Worm (Caenorhabditis elegans) whole organism, midembryonic: ENCODE measurements around the gene srbc-56.
"Not testable (repeated sequence)": the region's sequence is repeated elsewhere in the genome, so short reads cannot be mapped to it uniquely, and the experiment has no call there.

Experiments used
- T22C8.4 ChIP-seq: fragments of 200-800 bp; sonication (Bioruptor generic); IDR thresholded peaks from 2 replicates; pipeline ENCODE4 v1.3.6; 2022; ENCODE audit warnings: missing genetic modification characterization, missing compliant biosample characterization
- cog-1 ChIP-seq: sonication (generic microtip); optimal IDR thresholded peaks from 2 replicates; lab custom pipeline; 2016; ENCODE audit warnings: missing genetic modification characterization, missing compliant biosample characterization
- flt-1 ChIP-seq: fragments of 200-800 bp; sonication (Bioruptor generic); IDR thresholded peaks from 2 replicates; pipeline ENCODE4 v1.3.6; 2022; ENCODE audit warnings: missing genetic modification characterization, missing compliant biosample characterization
- klf-2 ChIP-seq: fragments of 200-800 bp; sonication (Bioruptor generic); conservative IDR thresholded peaks from 2 replicates; pipeline ENCODE4 v1.3.6; 2022; ENCODE audit warnings: missing genetic modification reagents, missing genetic modification characterization, missing compliant biosample characterization
- med-1 ChIP-seq: sonication (generic microtip); optimal IDR thresholded peaks from 2 replicates; lab custom pipeline; 2017; ENCODE audit warnings: missing genetic modification characterization, mild to moderate bottlenecking, missing compliant biosample characterization, antibody characterized with exemption, missing genetic modification reagents; ENCODE audit not compliant: insufficient read depth
- ref-1 ChIP-seq: fragments of 200-800 bp; sonication (Bioruptor generic); conservative IDR thresholded peaks from 2 replicates; pipeline ENCODE4 v1.3.6; 2022; ENCODE audit warnings: missing genetic modification reagents, missing genetic modification characterization, missing compliant biosample characterization
- tab-1 ChIP-seq: fragments of 200-800 bp; sonication (Bioruptor generic); IDR thresholded peaks from 2 replicates; pipeline ENCODE4 v1.3.6; 2022; ENCODE audit warnings: missing genetic modification characterization, missing compliant biosample characterization
- ztf-23 ChIP-seq: fragments of 200-800 bp; sonication (Bioruptor generic); IDR thresholded peaks from 2 replicates; pipeline ENCODE4 v1.3.6; 2022; ENCODE audit warnings: missing genetic modification reagents, missing genetic modification characterization, missing compliant biosample characterization
- ztf-29 ChIP-seq: fragments of 200-800 bp; sonication (Bioruptor generic); IDR thresholded peaks from 2 replicates; pipeline ENCODE4 v1.3.6; 2022; ENCODE audit warnings: missing genetic modification reagents, missing genetic modification characterization, missing compliant biosample characterization

srbc-56 gene

ce11 chrV:15867373-15867772, 35.9 kb upstream of the srbc-56 start, which contains the start of gene fbxa-197:
fbxa-197 (plus strand) TSS chrV:15867673.
- TF ChIP-seq T22C8.4 (no peak), klf-2 (GFP tag; lab: Robert Waterston, UW) (no peak), med-1 (GFP tag; lab: Kevin White, UChicago) (no peak), ztf-29 (no peak), tab-1 (GFP tag; lab: Robert Waterston, UW) (no peak), cog-1 (tag; lab: Kevin White, UChicago) (no peak), flt-1 (GFP tag; lab: Robert Waterston, UW) (no peak), ref-1 (GFP tag; lab: Robert Waterston, UW) (no peak), ztf-23 (GFP tag; lab: Robert Waterston, UW) (no peak)

DNA sequence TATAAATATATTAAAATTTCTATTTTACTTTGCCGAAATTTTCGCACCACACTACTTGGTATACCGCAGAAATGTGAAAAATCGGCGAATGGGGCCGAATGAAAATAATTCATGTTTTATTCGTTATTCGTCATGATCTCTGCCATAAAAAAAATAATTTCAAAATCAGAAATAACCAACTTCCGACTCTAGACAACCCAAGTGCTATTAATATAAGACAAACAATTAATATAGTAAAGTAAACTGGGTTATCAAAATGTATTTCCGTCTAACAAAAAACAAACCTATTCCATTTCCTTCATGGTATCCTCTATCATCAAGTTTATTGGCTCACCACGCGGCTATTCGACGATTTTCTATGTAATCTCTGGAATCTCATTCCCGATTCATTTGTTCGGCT, 34.4 kb upstream of the srbc-56 start, which contains the start of gene srh-293:
Gene srh-293, plus strand, starts transcription at position 301 of the 400 bp plus-strand sequence.
- TF ChIP-seq T22C8.4: no peak

DNA sequence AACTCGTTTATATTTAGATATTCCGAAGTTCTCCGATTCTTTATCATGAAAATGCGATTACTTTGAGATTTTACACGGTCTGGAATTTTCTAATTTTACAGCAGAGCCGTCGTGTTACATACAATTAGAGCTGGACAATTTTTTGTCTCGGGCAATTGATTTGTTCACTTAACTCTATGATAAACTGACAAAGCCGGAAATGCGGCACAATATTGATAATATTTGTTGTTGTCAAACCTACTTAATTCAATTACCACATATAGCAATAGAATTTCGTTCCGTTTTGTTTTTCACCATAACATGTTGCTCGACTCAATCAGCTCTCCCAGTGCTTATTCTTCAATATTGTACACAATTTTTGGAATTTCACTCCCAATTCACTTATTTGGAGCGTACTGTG, 31.6 kb upstream of the srbc-56 start, which contains the start of gene srh-299:
Gene srh-299, plus strand, starts transcription at position 301 of the 400 bp plus-strand sequence.
- TF ChIP-seq ztf-23 (GFP tag; lab: Robert Waterston, UW) (no peak), flt-1 (GFP tag; lab: Robert Waterston, UW) (no peak), tab-1 (GFP tag; lab: Robert Waterston, UW) (no peak), ztf-29 (no peak), klf-2 (GFP tag; lab: Robert Waterston, UW) (no peak), T22C8.4 (no peak), cog-1 (tag; lab: Kevin White, UChicago) (no peak), med-1 (GFP tag; lab: Kevin White, UChicago) (no peak), ref-1 (GFP tag; lab: Robert Waterston, UW) (no peak)

DNA sequence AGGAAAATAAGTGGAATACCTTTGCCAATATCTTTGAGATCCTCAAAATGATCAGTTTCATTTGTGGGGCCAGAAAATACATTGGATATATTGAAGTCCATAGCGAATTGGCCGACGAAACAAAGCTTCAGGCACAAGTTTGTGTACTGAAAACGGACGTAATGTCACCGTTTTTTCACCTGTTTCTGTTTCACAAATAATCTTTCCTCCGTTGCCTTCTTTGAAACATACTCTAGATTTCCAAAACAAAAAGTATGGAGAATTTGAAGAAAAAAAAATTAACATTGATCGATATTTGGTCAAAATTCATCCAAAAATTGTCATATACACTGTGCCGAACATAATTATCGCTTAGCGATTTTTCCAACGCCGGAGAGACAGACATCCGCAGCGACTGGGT, 31.1 kb upstream of the srbc-56 start, which contains the start of gene srz-12:
Gene srz-12, minus strand, starts transcription at position 101 of the 400 bp plus-strand sequence.
- TF ChIP-seq ztf-23 (GFP tag; lab: Robert Waterston, UW) (no peak), T22C8.4 (no peak), ztf-29 (no peak), cog-1 (tag; lab: Kevin White, UChicago) (no peak), med-1 (GFP tag; lab: Kevin White, UChicago) (no peak), klf-2 (GFP tag; lab: Robert Waterston, UW) (no peak), tab-1 (GFP tag; lab: Robert Waterston, UW) (no peak), flt-1 (GFP tag; lab: Robert Waterston, UW) (no peak), ref-1 (GFP tag; lab: Robert Waterston, UW) (no peak)

- TF ChIP-seq tab-1 (GFP tag; lab: Robert Waterston, UW) (no peak), flt-1 (GFP tag; lab: Robert Waterston, UW) (no peak), ref-1 (GFP tag; lab: Robert Waterston, UW) (no peak), T22C8.4 (no peak), med-1 (GFP tag; lab: Kevin White, UChicago) (no peak), klf-2 (GFP tag; lab: Robert Waterston, UW) (no peak), cog-1 (tag; lab: Kevin White, UChicago) (no peak), ztf-23 (GFP tag; lab: Robert Waterston, UW) (no peak), ztf-29 (no peak)
These were observed 26.8 kb upstream of the srbc-56 start, which contains the start of gene srh-148 for ce11 chrV:15858292-15858691. srh-148 (minus strand) TSS chrV:15858392.

ce11 chrV:15850276-15850811, 18.9 kb upstream of the srbc-56 start, which contains the start of gene srh-147:
srh-147 (minus strand) TSS chrV:15850326.
- TF ChIP-seq ztf-29; tab-1 (GFP tag; lab: Robert Waterston, UW); klf-2 (GFP tag; lab: Robert Waterston, UW): not testable (repeated sequence)

DNA sequence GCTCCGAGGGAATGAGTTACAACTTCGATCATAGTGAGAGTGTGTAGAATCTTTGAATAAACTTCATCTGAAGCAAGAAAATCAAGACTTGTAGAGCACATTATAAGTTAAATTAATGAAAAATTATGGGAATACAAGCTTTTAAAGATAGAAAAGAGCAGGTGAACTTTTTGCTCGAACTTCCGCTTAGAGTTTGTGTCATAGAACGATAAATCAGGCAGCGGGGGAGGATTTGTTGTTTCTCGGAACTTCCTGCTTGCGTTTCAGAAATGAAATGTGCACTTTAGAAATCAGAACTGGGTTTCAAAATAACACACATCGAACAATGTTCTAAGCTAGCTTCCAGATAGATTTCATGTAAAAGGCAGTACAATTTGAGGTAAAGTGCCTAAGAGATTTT, 9.6 kb upstream of the srbc-56 start, which contains the start of gene srh-149:
Gene srh-149, minus strand, starts transcription at position 101 of the 400 bp plus-strand sequence.
- TF ChIP-seq klf-2 (GFP tag; lab: Robert Waterston, UW): no peak
- no peak for TF ChIP-seq flt-1 (GFP tag; lab: Robert Waterston, UW)

DNA sequence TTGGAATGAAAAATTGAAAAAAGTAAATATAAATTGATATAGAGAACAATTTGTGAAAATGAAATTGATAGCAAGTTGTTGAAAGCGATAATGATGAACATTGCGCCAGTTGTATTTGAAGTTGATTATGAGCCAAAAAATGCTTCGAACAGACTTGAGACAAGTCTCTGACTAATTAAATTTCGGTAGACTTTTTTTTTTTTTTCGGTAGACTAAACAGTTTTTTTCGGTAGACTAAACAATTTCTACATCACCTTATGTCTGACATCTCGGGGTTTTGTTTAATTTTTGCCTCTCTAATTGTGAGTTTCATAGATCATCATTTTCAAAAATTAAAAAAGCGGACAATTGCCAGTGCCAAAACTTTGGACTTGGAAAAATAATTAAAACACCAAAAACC, 2.1 kb upstream of the srbc-56 start, which contains the start of gene srbc-54:
Gene srbc-54, minus strand, starts transcription at position 101 of the 400 bp plus-strand sequence.
- TF ChIP-seq ztf-23 (GFP tag; lab: Robert Waterston, UW) (no peak), tab-1 (GFP tag; lab: Robert Waterston, UW) (no peak), flt-1 (GFP tag; lab: Robert Waterston, UW) (no peak), cog-1 (tag; lab: Kevin White, UChicago) (no peak), ztf-29 (no peak)

DNA sequence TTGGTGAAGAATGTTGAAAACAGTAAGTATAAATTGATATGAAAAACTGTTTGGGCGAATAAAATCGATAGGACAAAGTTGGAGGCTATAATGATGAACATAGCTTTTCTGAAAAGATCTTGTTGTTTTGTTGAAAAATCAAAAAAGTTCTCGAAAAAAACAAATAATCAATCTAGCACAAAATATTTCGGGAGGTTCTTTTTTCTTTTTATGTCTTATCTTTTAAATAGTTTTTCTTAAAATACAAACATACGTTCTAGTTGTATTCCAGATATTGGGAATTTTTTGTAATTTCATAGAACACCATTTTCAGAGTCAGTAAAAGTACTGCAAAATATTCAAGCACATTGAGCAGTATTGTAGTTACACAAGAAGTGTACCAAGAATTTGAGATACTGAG, 1.6 kb downstream of the srbc-56 start, which contains the start of gene srbc-55:
Gene srbc-55, minus strand, starts transcription at position 101 of the 400 bp plus-strand sequence.
- TF ChIP-seq flt-1 (GFP tag; lab: Robert Waterston, UW): no peak
- TF ChIP-seq tab-1 (GFP tag; lab: Robert Waterston, UW): no peak
- TF ChIP-seq T22C8.4: no peak
- no peak for TF ChIP-seq klf-2 (GFP tag; lab: Robert Waterston, UW)
- no peak for TF ChIP-seq med-1 (GFP tag; lab: Kevin White, UChicago)
- no peak for TF ChIP-seq ztf-29
- TF ChIP-seq ref-1 (GFP tag; lab: Robert Waterston, UW): no peak
- no peak for TF ChIP-seq cog-1 (tag; lab: Kevin White, UChicago)
- no peak for TF ChIP-seq ztf-23 (GFP tag; lab: Robert Waterston, UW)

DNA sequence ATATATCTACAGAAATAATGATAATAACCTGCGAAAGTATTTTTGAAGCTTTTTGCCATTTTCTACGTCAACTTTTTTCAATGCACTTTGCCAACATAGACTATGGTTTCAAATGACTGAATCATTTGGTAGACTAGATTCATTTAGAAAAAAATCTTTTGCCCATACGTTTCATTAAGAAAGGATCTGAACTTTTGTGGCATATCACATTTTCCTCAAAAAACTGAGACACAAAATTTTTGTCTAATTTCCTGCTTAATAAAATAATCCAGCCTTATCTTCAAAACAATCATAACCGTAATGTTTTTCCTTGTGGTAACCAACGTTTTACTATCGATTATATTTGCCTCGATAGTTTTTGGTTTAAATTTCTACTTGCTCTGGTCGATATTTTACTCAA, 5.4 kb downstream of the srbc-56 start, which contains the start of gene srbc-51:
Gene srbc-51, plus strand, starts transcription at position 301 of the 400 bp plus-strand sequence.
- TF ChIP-seq ztf-29 (no peak), cog-1 (tag; lab: Kevin White, UChicago) (no peak), T22C8.4 (no peak), tab-1 (GFP tag; lab: Robert Waterston, UW) (no peak), flt-1 (GFP tag; lab: Robert Waterston, UW) (no peak), med-1 (GFP tag; lab: Kevin White, UChicago) (no peak), ref-1 (GFP tag; lab: Robert Waterston, UW) (no peak), ztf-23 (GFP tag; lab: Robert Waterston, UW) (no peak), klf-2 (GFP tag; lab: Robert Waterston, UW) (no peak)
